Fruit fly (Drosophila melanogaster): ENCODE results near the gene Cbl.

- TF ChIP-seq CTCF (optimal IDR thresholded peaks at IDR 0.05) (no peak), CG8478 (optimal IDR thresholded peaks at IDR 0.05) (no peak)
Observed at dm6 chr3L:8421361-8421760, 3.4 kb upstream of the Cbl start.

Measured in S2 (cell line).